Fruit fly (Drosophila melanogaster) whole organism, prepupa: ENCODE measurements around the gene CG9396.

Experiments
- CG10669 ChIP-seq: fragments of 200-800 bp; sonication (Bioruptor generic); optimal IDR thresholded peaks from 3 replicates; lab custom pipeline; 2018; ENCODE audit warnings: missing biosample characterization, mild to moderate bottlenecking, missing genetic modification characterization, moderate library complexity
- CG1621 ChIP-seq: fragments of 200-800 bp; sonication (Bioruptor generic); optimal IDR thresholded peaks from 3 replicates; lab custom pipeline; 2018; ENCODE audit warnings: missing biosample characterization, mild to moderate bottlenecking, missing genetic modification characterization
- CG16779 ChIP-seq: fragments of 200-800 bp; sonication (Bioruptor generic); optimal IDR thresholded peaks from 3 replicates; lab custom pipeline; 2017; ENCODE audit warnings: missing biosample characterization, mild to moderate bottlenecking, missing genetic modification characterization
- CG3032 ChIP-seq: fragments of 200-800 bp; optimal IDR thresholded peaks from 2 replicates; lab custom pipeline; 2019; ENCODE audit warnings: missing biosample characterization, mild to moderate bottlenecking, missing genetic modification characterization, moderate library complexity
- CG32006 ChIP-seq: fragments of 200-800 bp; sonication (Bioruptor generic); optimal IDR thresholded peaks from 3 replicates; lab custom pipeline; 2017; ENCODE audit warnings: missing biosample characterization, mild to moderate bottlenecking, missing genetic modification characterization
- CG6276 ChIP-seq: fragments of 200-800 bp; sonication (Bioruptor generic); optimal IDR thresholded peaks from 2 replicates; lab custom pipeline; 2017; ENCODE audit warnings: missing biosample characterization, mild to moderate bottlenecking, missing genetic modification characterization
- CG6792 ChIP-seq: fragments of 200-800 bp; sonication (Bioruptor generic); optimal IDR thresholded peaks from 3 replicates; lab custom pipeline; 2016; ENCODE audit warnings: missing biosample characterization, missing genetic modification characterization
- CG6854 ChIP-seq: fragments of 200-800 bp; sonication (Bioruptor generic); optimal IDR thresholded peaks from 2 replicates; lab custom pipeline; 2017; ENCODE audit warnings: missing biosample characterization, mild to moderate bottlenecking, missing genetic modification characterization
- CG7368 ChIP-seq: fragments of 200-800 bp; sonication (Bioruptor generic); optimal IDR thresholded peaks from 3 replicates; lab custom pipeline; 2016; ENCODE audit warnings: missing biosample characterization, missing genetic modification characterization
- CG8119 ChIP-seq: fragments of 200-800 bp; sonication (Bioruptor generic); IDR thresholded peaks from 3 replicates; pipeline ENCODE4 v1.3.6; 2022; ENCODE audit warnings: missing biosample characterization, missing genetic modification characterization
- CG8632 ChIP-seq: fragments of 200-800 bp; sonication (Bioruptor generic); optimal IDR thresholded peaks from 3 replicates; lab custom pipeline; 2016; ENCODE audit warnings: missing biosample characterization, missing genetic modification characterization
- Eip75B ChIP-seq: fragments of 200-800 bp; sonication (Bioruptor generic); optimal IDR thresholded peaks from 3 replicates; lab custom pipeline; 2016; ENCODE audit warnings: missing biosample characterization, missing genetic modification characterization
- Eip78C ChIP-seq: fragments of 200-800 bp; sonication (Bioruptor generic); peaks from one replicate; lab custom pipeline; 2016; ENCODE audit warnings: missing biosample characterization, missing genetic modification characterization
- Ets21C ChIP-seq: fragments of 200-800 bp; sonication (Bioruptor generic); optimal IDR thresholded peaks from 3 replicates; lab custom pipeline; 2016; ENCODE audit warnings: missing biosample characterization, missing genetic modification characterization
- Gug ChIP-seq: fragments of 200-800 bp; sonication (Bioruptor generic); IDR thresholded peaks from 2 replicates; pipeline ENCODE4 v1.3.6; 2022; ENCODE audit warnings: missing biosample characterization, missing genetic modification characterization
- Hr38 ChIP-seq: sonication (Bioruptor generic); optimal IDR thresholded peaks from 2 replicates; lab custom pipeline; 2016; ENCODE audit warnings: missing biosample characterization, missing genetic modification characterization
- Hr39 ChIP-seq: fragments of 200-800 bp; sonication (Bioruptor generic); optimal IDR thresholded peaks from 2 replicates; lab custom pipeline; 2016; ENCODE audit warnings: missing biosample characterization, missing genetic modification characterization
- Hr4 ChIP-seq: fragments of 200-800 bp; sonication (Bioruptor generic); optimal IDR thresholded peaks from 3 replicates; lab custom pipeline; 2016; ENCODE audit warnings: missing biosample characterization, missing genetic modification characterization
- Lpt ChIP-seq: fragments of 200-800 bp; sonication (Bioruptor generic); optimal IDR thresholded peaks from 3 replicates; lab custom pipeline; 2016; ENCODE audit warnings: missing biosample characterization, missing genetic modification characterization
- Met ChIP-seq: fragments of 200-800 bp; sonication (Bioruptor generic); optimal IDR thresholded peaks from 3 replicates; lab custom pipeline; 2016; ENCODE audit warnings: missing biosample characterization, missing genetic modification characterization
- Sox14 ChIP-seq: fragments of 200-800 bp; sonication (Bioruptor generic); optimal IDR thresholded peaks from 3 replicates; lab custom pipeline; 2016; ENCODE audit warnings: missing biosample characterization, missing genetic modification characterization
- Sox15 ChIP-seq: fragments of 200-800 bp; sonication (Bioruptor generic); optimal IDR thresholded peaks from 3 replicates; lab custom pipeline; 2016; ENCODE audit warnings: missing biosample characterization, missing genetic modification characterization
- achi ChIP-seq: fragments of 200-800 bp; sonication (Bioruptor generic); optimal IDR thresholded peaks from 3 replicates; lab custom pipeline; 2016; ENCODE audit warnings: missing biosample characterization, missing genetic modification characterization
- acj6 ChIP-seq: fragments of 200-800 bp; sonication (Bioruptor generic); optimal IDR thresholded peaks from 3 replicates; lab custom pipeline; 2016; ENCODE audit warnings: missing biosample characterization, missing genetic modification characterization
- cyc ChIP-seq: fragments of 200-800 bp; sonication (Bioruptor generic); optimal IDR thresholded peaks from 3 replicates; lab custom pipeline; 2016; ENCODE audit warnings: missing biosample characterization, missing genetic modification characterization
- eg ChIP-seq: fragments of 200-800 bp; sonication (Bioruptor generic); IDR thresholded peaks from 3 replicates; pipeline ENCODE4 v1.3.6; 2022; ENCODE audit warnings: missing biosample characterization, missing genetic modification characterization
- esn ChIP-seq: fragments of 200-800 bp; sonication (Bioruptor generic); optimal IDR thresholded peaks from 2 replicates; lab custom pipeline; 2016; ENCODE audit warnings: missing biosample characterization, mild to moderate bottlenecking, missing genetic modification characterization, moderate library complexity
- fd59A ChIP-seq: fragments of 200-800 bp; sonication (Bioruptor generic); optimal IDR thresholded peaks from 2 replicates; lab custom pipeline; 2017; ENCODE audit warnings: missing biosample characterization, mild to moderate bottlenecking, missing genetic modification characterization, missing genetic modification reagents
- lz ChIP-seq: fragments of 200-800 bp; sonication (Bioruptor generic); optimal IDR thresholded peaks from 3 replicates; lab custom pipeline; 2016; ENCODE audit warnings: missing biosample characterization, missing genetic modification characterization
- ss ChIP-seq, 2 experiments: fragments of 200-800 bp; sonication (Bioruptor generic); optimal IDR thresholded peaks; 2 replicates in 1 of 2; 3 replicates in 1 of 2; lab custom pipeline; 2017 to 2018; ENCODE audit warnings: mild to moderate bottlenecking in 2 of 2, missing biosample characterization in 2 of 2, missing genetic modification characterization in 2 of 2, moderate library complexity in 1 of 2
- svp ChIP-seq: fragments of 200-800 bp; sonication (Bioruptor generic); peaks from one replicate; lab custom pipeline; 2016; ENCODE audit warnings: missing biosample characterization, missing genetic modification characterization
- topi ChIP-seq: fragments of 200-800 bp; sonication (Bioruptor generic); optimal IDR thresholded peaks from 3 replicates; lab custom pipeline; 2016; ENCODE audit warnings: missing biosample characterization, missing genetic modification characterization
- vri ChIP-seq: fragments of 200-800 bp; sonication (Bioruptor generic); optimal IDR thresholded peaks from 3 replicates; lab custom pipeline; 2016; ENCODE audit warnings: missing biosample characterization, mild to moderate bottlenecking, missing genetic modification characterization

CG9396 gene

DNA sequence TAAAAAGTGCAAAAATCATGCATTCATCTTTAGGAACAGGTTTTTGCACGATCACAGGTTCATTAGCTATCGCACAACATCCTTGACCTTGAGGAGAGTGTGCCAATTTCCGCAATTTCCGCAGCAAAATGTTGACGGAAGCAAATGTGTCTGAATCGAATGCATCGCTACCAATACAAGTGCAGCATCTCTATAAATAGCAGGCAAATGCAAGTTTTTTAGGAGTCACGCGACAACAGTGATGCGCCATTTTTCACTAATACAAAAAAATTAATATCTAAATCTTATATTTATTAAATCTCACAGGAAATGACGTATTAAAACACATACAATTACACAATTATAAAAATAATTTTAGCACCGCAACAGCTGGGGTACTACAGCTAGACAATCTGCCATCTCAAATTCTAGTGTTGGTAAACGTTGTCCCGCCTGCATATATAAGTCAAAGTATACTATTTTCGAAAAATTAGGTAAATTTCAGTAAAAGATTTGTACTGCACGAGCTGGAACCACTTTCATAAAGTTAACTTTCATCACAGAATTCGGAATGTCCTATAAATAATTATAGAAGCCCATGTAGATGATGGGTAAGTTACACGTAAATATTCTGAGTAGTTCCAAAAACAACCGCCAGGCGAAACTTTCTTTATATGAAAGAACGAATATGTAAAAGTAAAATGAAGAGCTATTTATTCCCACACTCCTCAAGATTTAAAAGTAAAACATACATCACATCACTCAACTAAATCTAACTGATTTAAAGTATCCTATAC, 2.6 kb upstream of the CG9396 start, which contains the start of gene CG9399 (continued):
- TF ChIP-seq ss (GFP tag; optimal IDR thresholded peaks at IDR 0.05; lab: Kevin White, UChicago), result peak; percentile 96 to 97
- TF ChIP-seq lz (GFP tag; lab: Kevin White, UChicago), result peak; percentile 98
- TF ChIP-seq Lpt, result peak; percentile 96
- TF ChIP-seq Gug, result peak; percentile 97
- peak; percentile 98 for TF ChIP-seq CG32006 (GFP tag; lab: Kevin White, UChicago)
- TF ChIP-seq CG16779 (tag; lab: Kevin White, UChicago), result peak; percentile 88
- peak; percentile 96 for TF ChIP-seq Hr39 (GFP tag; lab: Kevin White, UChicago)
- peak; percentile 98 for TF ChIP-seq Hr4
- TF ChIP-seq acj6, result peak; percentile 98
- TF ChIP-seq CG8632, result peak; percentile 97
- TF ChIP-seq Sox15, result peak; percentile 97
- peak; percentile 94 for TF ChIP-seq vri (GFP tag; lab: Kevin White, UChicago)
- TF ChIP-seq eg (GFP tag; lab: Robert Waterston, UW), result peak; percentile 99
- peak; percentile 95 for TF ChIP-seq CG10669
- peak; percentile 93 for TF ChIP-seq Ets21C (GFP tag; lab: Kevin White, UChicago)
- peak; percentile 97 for TF ChIP-seq CG6792 (GFP tag; lab: Kevin White, UChicago)
- peak; percentile 72 for TF ChIP-seq Hr38 (GFP tag; lab: Kevin White, UChicago)
- TF ChIP-seq CG6854 (GFP tag; lab: Kevin White, UChicago), result peak; percentile 87
- TF ChIP-seq CG7368, result peak; percentile 94
- TF ChIP-seq topi (GFP tag; lab: Kevin White, UChicago), result peak; percentile 96
- TF ChIP-seq Sox14 (GFP tag; lab: Kevin White, UChicago), result peak; percentile 96
- peak; percentile 96 for TF ChIP-seq Met (GFP tag; lab: Kevin White, UChicago)

DNA sequence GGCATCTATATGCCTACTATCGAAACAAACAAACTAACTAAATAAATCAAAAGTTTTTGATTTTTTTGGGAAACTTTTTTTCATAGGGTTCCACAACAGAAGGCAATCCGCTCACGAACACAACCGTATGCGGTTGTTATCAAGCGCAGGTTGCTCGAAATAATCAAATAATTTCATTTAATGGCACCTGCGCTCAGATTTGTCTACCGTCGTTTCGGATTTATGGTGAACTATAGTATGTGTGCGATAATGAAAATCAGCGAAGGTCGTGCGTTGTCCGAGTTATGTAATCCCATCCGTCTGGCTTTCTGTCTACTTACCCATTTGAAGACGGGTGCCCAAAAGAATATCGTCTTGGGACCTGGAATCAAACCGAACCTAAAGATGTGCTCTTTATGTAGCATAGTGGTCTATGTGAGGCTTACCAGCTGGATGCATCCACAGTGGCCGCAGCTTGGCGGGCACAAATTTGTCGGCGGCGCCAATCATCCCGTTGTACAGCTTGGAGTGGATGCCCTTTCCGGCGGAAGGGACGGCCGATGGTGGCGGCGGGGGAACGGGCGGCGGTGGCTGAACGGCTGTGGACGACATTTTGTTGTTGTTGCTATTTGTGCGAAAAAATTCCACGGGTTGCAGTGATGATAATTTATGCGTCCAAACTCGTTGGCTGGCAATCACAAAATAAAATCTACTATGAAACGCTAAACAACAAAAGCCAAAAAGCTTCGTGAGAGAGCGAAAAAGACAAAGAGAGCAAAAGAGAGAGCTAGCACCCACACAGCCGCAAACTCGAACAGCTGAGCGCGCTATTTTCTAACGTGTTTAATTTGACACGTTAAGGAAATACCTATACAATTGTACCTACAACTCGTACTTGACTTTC, 1.7 kb upstream of the CG9396 start:
- TF ChIP-seq CG1621 (peak; percentile 11), eg (GFP tag; lab: Robert Waterston, UW) (0 out of 3 replicates have a peak, but pooled peaks have one; percentile 23), Met (GFP tag; lab: Kevin White, UChicago) (no peak), vri (GFP tag; lab: Kevin White, UChicago) (peak; percentile 61)
- TF ChIP-seq, all 60 proteins: peak for 3

DNA sequence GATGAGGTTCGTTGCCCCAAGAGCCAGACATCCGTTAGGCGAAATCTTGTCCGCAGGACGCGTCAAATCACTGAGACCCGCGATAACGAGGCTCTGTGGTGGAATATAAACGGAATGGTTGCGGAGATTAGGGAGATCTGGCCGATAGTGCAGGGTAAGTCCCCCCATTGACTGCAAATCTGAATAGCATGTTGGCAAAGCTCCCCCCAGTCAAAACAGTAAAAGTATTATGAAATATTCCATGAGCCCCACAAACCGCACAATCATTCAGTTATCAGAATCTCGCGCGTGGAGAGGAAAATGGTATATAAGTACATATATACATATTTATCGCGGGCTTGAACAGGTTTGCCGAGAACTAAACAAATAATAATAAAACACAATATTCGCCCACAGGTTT, 766 bp downstream of the CG9396 start:
- no peak for TF ChIP-seq ss (GFP tag; optimal IDR thresholded peaks at IDR 0.05; lab: Kevin White, UChicago)
- TF ChIP-seq vri (GFP tag; lab: Kevin White, UChicago), result peak; percentile 80

DNA sequence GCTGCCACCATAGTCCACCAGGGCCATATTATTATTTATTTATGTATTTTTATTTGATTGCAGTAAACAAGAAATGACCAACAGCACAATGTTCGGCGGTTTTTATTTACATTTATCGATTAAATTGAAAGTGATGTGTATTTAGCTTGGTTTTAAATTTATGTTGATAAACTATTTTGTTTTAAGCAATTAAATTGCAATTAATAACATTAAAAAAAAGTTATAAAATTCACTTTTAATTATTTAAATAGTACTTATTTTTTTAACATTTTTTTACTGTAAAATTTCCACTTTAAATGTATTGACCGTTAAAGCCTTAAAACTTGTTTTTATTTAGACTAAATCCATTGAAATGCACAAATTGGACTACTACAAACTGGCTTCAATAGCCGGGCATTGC, 1.3 kb downstream of the CG9396 start, which contains the start of gene CG16790:
TSS of gene CG16790 (minus strand) at position 101 of the 400 bp plus-strand sequence.
- TF ChIP-seq svp (GFP tag; lab: Kevin White, UChicago) (no peak), Gug (no peak), Sox14 (GFP tag; lab: Kevin White, UChicago) (no peak), CG3032 (tag; lab: Kevin White, UChicago) (no peak), CG6276 (no peak), Eip78C (GFP tag; lab: Kevin White, UChicago) (no peak), cyc (GFP tag; lab: Kevin White, UChicago) (no peak), CG16779 (tag; lab: Kevin White, UChicago) (no peak), fd59A (no peak), CG7368 (no peak), Eip75B (no peak), achi (GFP tag; lab: Kevin White, UChicago) (no peak), CG8119 (no peak), esn (GFP tag; lab: Kevin White, UChicago) (no peak), CG8632 (no peak)
